Fruit fly (Drosophila melanogaster) whole organism, larva: ENCODE measurements around the gene CG16734.

Experiments used
- noc ChIP-seq: fragments of 200-800 bp; sonication (Bioruptor generic); optimal IDR thresholded peaks from 3 replicates; lab custom pipeline; 2019; ENCODE audit warnings: missing biosample characterization, mild to moderate bottlenecking, missing genetic modification characterization, moderate library complexity

Gene CG16734

DNA sequence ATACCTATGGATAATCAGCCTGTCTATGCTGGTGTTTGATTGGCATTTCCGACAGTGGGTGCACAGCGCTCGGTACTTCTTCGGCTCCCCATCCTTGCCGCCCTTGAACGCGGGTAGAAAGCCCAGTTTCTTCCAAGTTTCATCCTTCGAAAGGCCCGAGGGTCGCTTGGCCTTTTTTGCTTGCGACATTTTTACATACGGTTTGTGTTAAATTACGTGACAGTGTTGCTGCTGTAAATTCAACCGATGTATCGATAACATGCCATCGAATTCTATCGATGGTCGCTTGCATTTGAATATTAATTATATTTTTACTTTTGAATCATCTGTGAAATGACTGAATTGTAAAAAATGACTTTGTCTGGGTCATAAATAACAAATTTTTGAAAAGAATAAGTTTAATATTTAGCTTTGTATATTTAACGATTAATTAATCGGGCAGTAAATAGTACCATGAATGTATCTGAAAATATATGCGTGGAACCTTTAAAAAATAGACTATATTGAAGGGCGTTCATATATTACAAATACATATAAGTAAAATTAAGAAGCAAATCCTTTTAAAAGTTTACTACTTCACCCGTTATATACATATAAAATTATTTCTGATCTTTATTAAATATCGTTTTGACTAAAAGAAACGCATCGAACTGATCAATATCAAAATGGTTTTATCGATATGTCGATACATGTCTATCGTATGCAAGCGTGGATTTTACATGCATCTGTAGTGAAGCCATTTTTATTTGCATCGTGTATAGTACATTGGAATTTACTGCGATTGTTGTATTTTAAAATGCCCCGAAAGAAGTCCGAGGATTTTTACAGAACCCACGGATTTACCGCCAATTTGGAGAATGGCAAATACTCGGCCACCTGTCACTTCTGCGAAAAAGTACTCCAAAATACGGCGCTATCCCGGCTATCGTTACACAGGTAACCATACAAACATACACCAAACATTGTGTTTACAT is 3.7 kb downstream of the CG16734 start, which contains the start of the genes Ibf2 and Ibf1:
TSS of gene Ibf2 (minus strand) at position 250 of the 974 bp plus-strand sequence.
TSS of gene Ibf1 (plus strand) at position 713 of the 974 bp plus-strand sequence.
- TF ChIP-seq noc, result no peak

- no peak for TF ChIP-seq noc
Measured at dm6 chr3R:9260421-9260973, 5.6 kb downstream of the CG16734 start, which contains the start of gene ATP6AP2. TSS of gene ATP6AP2 (plus strand) at chr3R:9260638.

DNA sequence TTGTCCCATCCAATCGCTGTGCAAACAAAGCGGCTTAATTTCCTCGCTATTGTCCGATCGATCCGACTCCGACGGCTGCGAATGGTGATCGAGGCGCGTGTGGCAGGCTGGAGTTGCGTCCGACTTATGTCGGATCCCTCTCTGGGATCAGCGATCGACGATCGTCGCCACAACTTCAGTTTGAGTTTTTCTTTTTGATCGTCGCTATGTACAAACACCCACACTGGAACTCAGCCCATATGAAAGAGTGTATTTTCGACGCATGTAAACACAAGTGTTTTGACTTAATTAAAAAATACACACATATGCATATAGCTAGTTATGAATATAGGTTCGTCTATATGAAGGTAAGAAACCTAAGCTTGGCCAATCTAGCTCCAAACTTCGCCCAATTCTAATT is 9.2 kb downstream of the CG16734 start, which contains the start of gene sage:
TSS of gene sage (minus strand) at position 101 of the 400 bp plus-strand sequence.
- TF ChIP-seq noc, result no peak

dm6 chr3R:9266765-9267164 is 11.9 kb downstream of the CG16734 start, which contains the start of the genes TrpRS and Vps16A:
TSS of gene TrpRS (minus strand) at chr3R:9266904.
TSS of gene Vps16A (plus strand) at chr3R:9267019.
- TF ChIP-seq noc, result no peak

- TF ChIP-seq noc, result no peak
Measured at dm6 chr3R:9287710-9288109, 32.9 kb downstream of the CG16734 start.

DNA sequence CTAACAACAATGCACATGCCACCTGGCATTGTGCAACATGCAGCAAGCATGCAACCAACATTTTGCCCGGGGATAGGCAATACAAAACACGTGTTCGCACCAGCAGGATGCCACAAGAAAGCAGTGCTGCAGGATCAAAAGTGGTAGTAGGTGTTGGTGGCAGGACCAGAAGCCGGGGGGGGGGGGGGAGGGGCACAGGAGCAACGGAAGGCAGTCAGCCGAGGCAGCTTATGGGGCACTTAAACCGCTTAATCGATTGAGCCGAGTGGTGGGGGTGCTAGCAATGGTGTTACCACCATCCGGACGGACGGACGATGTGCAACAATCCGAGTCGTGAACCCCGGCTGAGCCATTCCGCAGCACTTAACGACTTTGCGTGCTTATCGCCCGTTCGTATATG is 42.3 kb downstream of the CG16734 start:
- no peak for TF ChIP-seq noc
